Fruit fly (Drosophila melanogaster) whole organism, embryonic: ENCODE measurements around the gene nesd.

Experiments used
- B-H2 ChIP-seq: fragments of 200-800 bp; sonication (Bioruptor generic); optimal IDR thresholded peaks from 2 replicates; lab custom pipeline; 2018; ENCODE audit warnings: missing biosample characterization, mild to moderate bottlenecking, missing genetic modification characterization
- CG10431 ChIP-seq: fragments of 200-800 bp; sonication (Bioruptor generic); optimal IDR thresholded peaks from 3 replicates; lab custom pipeline; 2018; ENCODE audit warnings: missing biosample characterization, mild to moderate bottlenecking, missing genetic modification characterization
- CG12942 ChIP-seq: fragments of 200-800 bp; sonication (Bioruptor generic); optimal IDR thresholded peaks from 3 replicates; lab custom pipeline; 2016; ENCODE audit warnings: missing biosample characterization, missing genetic modification characterization
- CG14860 ChIP-seq: fragments of 200-800 bp; sonication (Bioruptor generic); IDR thresholded peaks from 3 replicates; pipeline ENCODE4 v1.3.6; 2022; ENCODE audit warnings: missing biosample characterization, missing genetic modification characterization; ENCODE audit not compliant: partially characterized antibody
- CG16815 ChIP-seq: fragments of 200-800 bp; sonication (Bioruptor generic); optimal IDR thresholded peaks from 3 replicates; lab custom pipeline; 2017; ENCODE audit warnings: missing biosample characterization, mild to moderate bottlenecking, missing genetic modification characterization
- CG18599 ChIP-seq: fragments of 200-800 bp; sonication (Bioruptor generic); optimal IDR thresholded peaks from 3 replicates; lab custom pipeline; 2017; ENCODE audit warnings: missing biosample characterization, missing genetic modification characterization, mild to moderate bottlenecking, moderate library complexity, missing genetic modification reagents
- CG30431 ChIP-seq: fragments of 200-800 bp; sonication (Bioruptor generic); optimal IDR thresholded peaks from 2 replicates; lab custom pipeline; 2017; ENCODE audit warnings: missing biosample characterization, missing genetic modification characterization
- CG31224 ChIP-seq: fragments of 200-800 bp; sonication (Bioruptor generic); IDR thresholded peaks from 2 replicates; pipeline ENCODE4 v1.3.6; 2022; ENCODE audit warnings: missing biosample characterization, missing genetic modification characterization
- CG31388 ChIP-seq: fragments of 200-800 bp; sonication (Bioruptor generic); optimal IDR thresholded peaks from 2 replicates; lab custom pipeline; 2016; ENCODE audit warnings: missing biosample characterization, missing genetic modification characterization
- CG32767 ChIP-seq: fragments of 200-800 bp; sonication (Bioruptor generic); IDR thresholded peaks from 2 replicates; pipeline ENCODE4 v1.3.6; 2022; ENCODE audit warnings: missing biosample characterization, missing genetic modification characterization
- CG34224 ChIP-seq: fragments of 200-800 bp; sonication (Bioruptor generic); IDR thresholded peaks from 3 replicates; pipeline ENCODE4 v1.3.6; 2022; ENCODE audit warnings: missing biosample characterization, missing genetic modification characterization; ENCODE audit not compliant: partially characterized antibody
- CG34376 ChIP-seq: fragments of 200-800 bp; sonication (Bioruptor generic); optimal IDR thresholded peaks from 2 replicates; lab custom pipeline; 2018; ENCODE audit warnings: missing biosample characterization, mild to moderate bottlenecking, missing genetic modification characterization
- CG3847 ChIP-seq: fragments of 200-800 bp; sonication (Bioruptor generic); IDR thresholded peaks from 2 replicates; pipeline ENCODE4 v1.3.6; 2022; ENCODE audit warnings: missing biosample characterization, missing genetic modification characterization
- CG4707 ChIP-seq: fragments of 200-800 bp; sonication (Bioruptor generic); optimal IDR thresholded peaks from 2 replicates; lab custom pipeline; 2018; ENCODE audit warnings: missing biosample characterization, mild to moderate bottlenecking, missing genetic modification characterization, moderate library complexity
- CG5180 ChIP-seq: fragments of 200-800 bp; sonication (Bioruptor generic); optimal IDR thresholded peaks from 3 replicates; lab custom pipeline; 2017; ENCODE audit warnings: missing biosample characterization, missing genetic modification characterization, mild to moderate bottlenecking, moderate library complexity, missing genetic modification reagents
- CG9817 ChIP-seq: fragments of 200-800 bp; sonication (Bioruptor generic); optimal IDR thresholded peaks from 2 replicates; lab custom pipeline; 2018; ENCODE audit warnings: missing biosample characterization, mild to moderate bottlenecking, missing genetic modification characterization, moderate library complexity
- CHES-1-like ChIP-seq: fragments of 200-800 bp; sonication (Bioruptor generic); optimal IDR thresholded peaks from 2 replicates; lab custom pipeline; 2016; ENCODE audit warnings: missing biosample characterization, missing genetic modification characterization
- Deaf1 ChIP-seq: fragments of 200-800 bp; optimal IDR thresholded peaks from 3 replicates; lab custom pipeline; 2019; ENCODE audit warnings: missing biosample characterization, mild to moderate bottlenecking, missing genetic modification characterization, moderate library complexity
- Doc3 ChIP-seq: fragments of 200-800 bp; sonication (Bioruptor generic); IDR thresholded peaks from 3 replicates; pipeline ENCODE4 v1.3.6; 2022; ENCODE audit warnings: missing biosample characterization, missing genetic modification characterization; ENCODE audit not compliant: partially characterized antibody
- Dref ChIP-seq: fragments of 200-800 bp; sonication (Bioruptor generic); IDR thresholded peaks from 2 replicates; pipeline ENCODE4 v1.3.6; 2022; ENCODE audit warnings: missing biosample characterization, missing genetic modification characterization
- Ets97D ChIP-seq: fragments of 200-800 bp; sonication (Bioruptor generic); optimal IDR thresholded peaks from 3 replicates; lab custom pipeline; 2016; ENCODE audit warnings: missing biosample characterization, missing genetic modification characterization
- HLHmδ ChIP-seq: fragments of 200-800 bp; sonication (Bioruptor generic); optimal IDR thresholded peaks from 2 replicates; lab custom pipeline; 2018; ENCODE audit warnings: missing biosample characterization, mild to moderate bottlenecking, missing genetic modification characterization, moderate library complexity
- Hr51 ChIP-seq, 2 experiments: fragments of 200-800 bp; sonication (Bioruptor generic); optimal IDR thresholded peaks; 2 replicates in 1 of 2; 3 replicates in 1 of 2; lab custom pipeline; 2016 to 2018; ENCODE audit warnings: missing biosample characterization in 2 of 2, missing genetic modification characterization in 2 of 2, mild to moderate bottlenecking in 1 of 2, moderate library complexity in 1 of 2
- Hsf ChIP-seq: fragments of 200-800 bp; sonication (Bioruptor generic); optimal IDR thresholded peaks from 3 replicates; lab custom pipeline; 2016; ENCODE audit warnings: missing biosample characterization, missing genetic modification characterization
- Myb ChIP-seq: fragments of 200-800 bp; sonication (Bioruptor generic); optimal IDR thresholded peaks from 2 replicates; lab custom pipeline; 2016; ENCODE audit warnings: missing biosample characterization, missing genetic modification characterization
- Oaz ChIP-seq: fragments of 200-800 bp; sonication (Bioruptor generic); IDR thresholded peaks from 2 replicates; pipeline ENCODE4 v1.3.6; 2022; ENCODE audit warnings: missing biosample characterization, missing genetic modification characterization
- Sox100B ChIP-seq: fragments of 200-800 bp; sonication (Bioruptor generic); optimal IDR thresholded peaks from 3 replicates; lab custom pipeline; 2018; ENCODE audit warnings: missing biosample characterization, mild to moderate bottlenecking, missing genetic modification characterization
- Spps ChIP-seq: fragments of 200-800 bp; sonication (Bioruptor generic); optimal IDR thresholded peaks from 2 replicates; lab custom pipeline; 2018; ENCODE audit warnings: missing biosample characterization, mild to moderate bottlenecking, missing genetic modification characterization
- br ChIP-seq: fragments of >200 bp; optimal IDR thresholded peaks from 2 replicates; lab custom pipeline; 2017
- dan ChIP-seq: fragments of 200-800 bp; sonication (Bioruptor generic); IDR thresholded peaks from 2 replicates; pipeline ENCODE4 v1.3.6; 2022; ENCODE audit warnings: missing biosample characterization, missing genetic modification characterization
- fd96Cb ChIP-seq: fragments of 200-800 bp; sonication (Bioruptor generic); optimal IDR thresholded peaks from 2 replicates; lab custom pipeline; 2018; ENCODE audit warnings: missing biosample characterization, mild to moderate bottlenecking, missing genetic modification characterization, moderate library complexity
- gt ChIP-seq: fragments of 200-800 bp; sonication (Bioruptor generic); IDR thresholded peaks from 2 replicates; pipeline ENCODE4 v1.3.6; 2022; ENCODE audit warnings: missing biosample characterization, missing genetic modification characterization
- h ChIP-seq: fragments of >200 bp; optimal IDR thresholded peaks from 2 replicates; lab custom pipeline; 2017
- kah ChIP-seq: fragments of 200-800 bp; sonication (Bioruptor generic); optimal IDR thresholded peaks from 2 replicates; lab custom pipeline; 2018; ENCODE audit warnings: missing biosample characterization, mild to moderate bottlenecking, missing genetic modification characterization
- nerfin-2 ChIP-seq: fragments of 200-800 bp; sonication (Bioruptor generic); IDR thresholded peaks from 2 replicates; pipeline ENCODE4 v1.3.6; 2022; ENCODE audit warnings: missing biosample characterization, missing genetic modification characterization; ENCODE audit not compliant: partially characterized antibody
- oc ChIP-seq: fragments of 200-800 bp; sonication (Bioruptor generic); optimal IDR thresholded peaks from 2 replicates; lab custom pipeline; 2018; ENCODE audit warnings: missing biosample characterization, mild to moderate bottlenecking, missing genetic modification characterization, moderate library complexity
- pita ChIP-seq: fragments of 200-800 bp; sonication (Bioruptor generic); optimal IDR thresholded peaks from 2 replicates; lab custom pipeline; 2017; ENCODE audit warnings: missing biosample characterization, mild to moderate bottlenecking, missing genetic modification characterization
- prd ChIP-seq, 3 experiments: fragments of >200 bp in 2 of 3; fragments of 200-800 bp in 1 of 3; sonication (Bioruptor generic) in 1 of 3; optimal IDR thresholded peaks in 2 of 3; IDR thresholded peaks in 1 of 3; 2 replicates in 2 of 3; 3 replicates in 1 of 3; pipeline versions ENCODE4 v1.3.6 to Lab custom; 2017 to 2022; ENCODE audit warnings: missing biosample characterization in 1 of 3, missing genetic modification characterization in 1 of 3
- psq ChIP-seq: fragments of 200-800 bp; sonication (Bioruptor generic); optimal IDR thresholded peaks from 2 replicates; lab custom pipeline; 2017; ENCODE audit warnings: missing biosample characterization, missing genetic modification characterization
- sens-2 ChIP-seq: fragments of 200-800 bp; sonication (Bioruptor generic); IDR thresholded peaks from 2 replicates; pipeline ENCODE4 v1.3.6; 2022; ENCODE audit warnings: missing biosample characterization, missing genetic modification characterization
- sob ChIP-seq: fragments of 200-800 bp; sonication (Bioruptor generic); IDR thresholded peaks from 2 replicates; pipeline ENCODE4 v1.3.6; 2022; ENCODE audit warnings: missing biosample characterization, missing genetic modification characterization
- sqz ChIP-seq: fragments of 200-800 bp; sonication (Bioruptor generic); optimal IDR thresholded peaks from 3 replicates; lab custom pipeline; 2018; ENCODE audit warnings: missing biosample characterization, mild to moderate bottlenecking, missing genetic modification characterization
- trem ChIP-seq: fragments of 200-800 bp; optimal IDR thresholded peaks from 3 replicates; lab custom pipeline; 2019; ENCODE audit warnings: missing biosample characterization, mild to moderate bottlenecking, missing genetic modification characterization, moderate library complexity
- ttk ChIP-seq: fragments of 200-800 bp; sonication (Bioruptor generic); IDR thresholded peaks from 2 replicates; pipeline ENCODE4 v2.1.2; 2022; ENCODE audit warnings: missing biosample characterization, missing genetic modification characterization
- vfl ChIP-seq: fragments of 200-800 bp; sonication (Bioruptor generic); optimal IDR thresholded peaks from 2 replicates; lab custom pipeline; 2016; ENCODE audit warnings: missing biosample characterization, missing genetic modification characterization
- vvl ChIP-seq: fragments of 200-800 bp; sonication (Bioruptor generic); IDR thresholded peaks from 2 replicates; pipeline ENCODE4 v1.3.6; 2022; ENCODE audit warnings: missing biosample characterization, missing genetic modification characterization
- z ChIP-seq: fragments of 200-800 bp; sonication (Bioruptor generic); IDR thresholded peaks from 3 replicates; pipeline ENCODE4 v1.3.6; 2022; ENCODE audit warnings: missing biosample characterization, missing genetic modification characterization
- zen2 ChIP-seq: fragments of 200-800 bp; sonication (Bioruptor generic); IDR thresholded peaks from 3 replicates; pipeline ENCODE4 v1.3.6; 2022; ENCODE audit warnings: missing biosample characterization, missing genetic modification characterization; ENCODE audit not compliant: partially characterized antibody

nesd gene

DNA sequence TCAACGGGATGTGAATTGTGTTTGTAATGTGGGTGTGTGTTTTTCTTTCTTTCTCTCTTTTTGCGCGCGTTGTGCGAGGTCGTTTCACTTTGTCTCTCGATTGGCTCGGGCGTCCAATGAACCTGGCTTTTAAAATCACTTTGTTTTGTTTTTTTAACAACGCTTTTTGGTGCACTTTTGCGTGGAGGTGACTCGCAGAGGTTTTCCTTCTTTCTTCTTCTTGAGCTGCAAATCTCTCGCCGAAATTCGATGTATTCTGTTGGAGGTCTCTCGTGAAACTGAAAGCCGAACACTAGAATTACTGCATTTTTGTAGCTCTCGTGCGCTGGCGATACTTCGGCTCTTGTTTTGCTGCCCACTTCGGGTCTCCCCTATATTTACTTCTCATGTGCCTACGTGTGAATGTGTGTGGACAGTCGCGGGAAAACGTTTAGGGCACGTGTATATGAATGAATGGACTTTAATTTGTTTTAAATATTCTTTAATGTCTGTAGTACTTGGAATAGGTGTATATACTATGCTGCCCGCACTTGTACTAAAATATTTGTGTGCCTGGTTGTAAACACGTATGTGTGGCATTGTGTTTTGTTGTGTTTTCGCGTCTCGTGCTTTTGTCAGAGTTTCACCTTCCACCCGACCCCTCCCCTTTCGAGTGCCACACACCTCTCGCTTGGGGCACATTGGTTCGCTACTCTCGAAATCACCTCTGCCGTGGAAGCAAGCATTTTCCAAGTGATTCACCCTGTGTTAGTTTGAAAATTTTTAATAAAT, 8.8 kb upstream of the nesd start, which contains the start of gene fok (continued):
- peak; percentile 100 for TF ChIP-seq Deaf1 (tag; lab: Kevin White, UChicago)
- 0 out of 3 replicates have a peak, but pooled peaks have one; percentile 32 for TF ChIP-seq CG14860 (GFP tag; lab: Robert Waterston, UW)
- TF ChIP-seq vvl (GFP tag; lab: Robert Waterston, UW): peak; percentile 97
- TF ChIP-seq vfl (GFP tag; lab: Kevin White, UChicago): peak; percentile 93
- peak; percentile 92 for TF ChIP-seq Oaz (GFP tag; lab: Robert Waterston, UW)
- peak; percentile 96 for TF ChIP-seq sqz
- TF ChIP-seq Dref (GFP tag; lab: Robert Waterston, UW): 0 out of 2 replicates have a peak, but pooled peaks have one; percentile 33
- peak; percentile 82 for TF ChIP-seq Ets97D (GFP tag; lab: Kevin White, UChicago)
- TF ChIP-seq Myb (GFP tag; lab: Kevin White, UChicago): peak; percentile 81
- TF ChIP-seq psq (GFP tag; lab: Kevin White, UChicago): peak; percentile 90
- no peak; the same call in 1 of the 2 replicates for TF ChIP-seq nerfin-2
- peak; percentile 91 for TF ChIP-seq CG30431
- TF ChIP-seq zen2 (GFP tag; lab: Robert Waterston, UW): 0 out of 3 replicates have a peak, but pooled peaks have one; percentile 7
- peak; percentile 75 for TF ChIP-seq HLHmδ (GFP tag; lab: Kevin White, UChicago)
- TF ChIP-seq CG31388: peak; percentile 86
- peak; percentile 99 for TF ChIP-seq CG34376 (GFP tag; lab: Kevin White, UChicago)
- peak; percentile 91 for TF ChIP-seq ttk
- peak; percentile 91 for TF ChIP-seq kah (GFP tag; lab: Kevin White, UChicago)
- peak; percentile 97 for TF ChIP-seq B-H2 (GFP tag; lab: Kevin White, UChicago)
- no peak for TF ChIP-seq h
- TF ChIP-seq pita (GFP tag; lab: Kevin White, UChicago): no peak
- TF ChIP-seq sob (GFP tag; lab: Robert Waterston, UW): peak; percentile 98
- TF ChIP-seq CG3847 (GFP tag; lab: Robert Waterston, UW): peak; percentile 95
- TF ChIP-seq z (GFP tag; lab: Robert Waterston, UW): no peak; the same call in 2 of the 3 replicates
- peak; percentile 98 for TF ChIP-seq Sox100B (GFP tag; lab: Kevin White, UChicago)
- 0 out of 3 replicates have a peak, but pooled peaks have one; percentile 31 for TF ChIP-seq Doc3 (GFP tag; lab: Robert Waterston, UW)
- TF ChIP-seq fd96Cb: peak; percentile 94
- peak; percentile 77 for TF ChIP-seq sens-2 (GFP tag; lab: Robert Waterston, UW)
- TF ChIP-seq CG32767 (GFP tag; lab: Robert Waterston, UW): peak; percentile 93
- TF ChIP-seq CG12942 (GFP tag; lab: Kevin White, UChicago): peak; percentile 86
- TF ChIP-seq CHES-1-like (GFP tag; lab: Kevin White, UChicago): peak; percentile 96
- peak; percentile 93 for TF ChIP-seq trem (tag; lab: Kevin White, UChicago)
- no peak for TF ChIP-seq prd (optimal IDR thresholded peaks at IDR 0.05; lab: Kevin White, UChicago)
- TF ChIP-seq prd (GFP tag; IDR thresholded peaks at IDR 0.05; lab: Robert Waterston, UW): peak; percentile 95
- TF ChIP-seq CG31224 (GFP tag; lab: Robert Waterston, UW): peak; percentile 84
- TF ChIP-seq gt (GFP tag; lab: Robert Waterston, UW): peak; percentile 74
- TF ChIP-seq Hsf (GFP tag; lab: Kevin White, UChicago): peak; percentile 96
- TF ChIP-seq dan (GFP tag; lab: Robert Waterston, UW): peak; percentile 68
- TF ChIP-seq Hr51 (GFP tag; optimal IDR thresholded peaks at IDR 0.05; lab: Kevin White, UChicago): peak; percentile 94 to 97
- no peak for TF ChIP-seq CG34224 (GFP tag; lab: Robert Waterston, UW)
- TF ChIP-seq Spps (tag; lab: Kevin White, UChicago): peak; percentile 92
- TF ChIP-seq CG18599: peak; percentile 99
- no peak for TF ChIP-seq br
- TF ChIP-seq CG4707 (GFP tag; lab: Kevin White, UChicago): peak; percentile 87
- peak; percentile 92 for TF ChIP-seq CG5180
- peak; percentile 93 for TF ChIP-seq CG16815
- TF ChIP-seq oc (tag; lab: Kevin White, UChicago): peak; percentile 94
- TF ChIP-seq CG9817 (tag; lab: Kevin White, UChicago): peak; percentile 95
- TF ChIP-seq CG10431: peak; percentile 89
